Fruit fly (Drosophila melanogaster): ENCODE measurements around the gene Him.

The Him gene

DNA sequence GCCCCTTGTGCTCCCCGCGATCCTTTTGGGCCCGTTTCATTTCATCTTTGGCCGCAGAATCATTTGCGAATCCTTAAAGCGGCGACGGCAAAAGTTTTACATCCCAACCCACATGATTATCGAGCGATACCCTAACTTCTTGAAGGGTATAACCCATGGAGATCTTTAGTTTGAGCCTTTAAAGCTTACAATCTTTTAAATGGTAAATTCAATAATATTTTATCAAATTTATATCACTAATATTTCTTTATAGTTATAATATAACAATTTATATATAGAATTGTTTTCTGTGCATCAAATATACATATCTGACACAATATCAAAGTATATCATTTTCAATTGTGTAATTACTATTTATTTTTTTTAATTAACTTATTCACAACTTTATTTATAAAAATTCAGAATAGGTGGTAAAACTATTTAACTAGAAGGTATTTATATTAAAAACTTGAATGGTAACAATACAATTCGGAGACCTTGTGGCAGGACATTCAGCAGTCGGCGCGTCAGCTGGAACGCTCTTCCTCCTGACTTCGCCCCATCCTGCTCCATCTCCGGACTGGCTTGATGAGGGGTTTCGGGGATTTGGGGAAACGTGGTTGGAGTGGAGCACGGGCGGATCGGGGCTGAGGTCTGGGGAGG is 47.1 kb downstream of the Him start (continued):
- TF ChIP-seq cyc (GFP tag; optimal IDR thresholded peaks at IDR 0.05) (peak; percentile 69), CG6808 (GFP tag; optimal IDR thresholded peaks at IDR 0.05) (peak; percentile 71), OdsH (GFP tag; optimal IDR thresholded peaks at IDR 0.05) (peak; percentile 51), CG10669 (GFP tag; optimal IDR thresholded peaks at IDR 0.05) (peak; percentile 56), salr (GFP tag; optimal IDR thresholded peaks at IDR 0.05) (peak in 1 of 2 experiments; percentile 26), Sox15 (GFP tag; optimal IDR thresholded peaks at IDR 0.05) (peak; percentile 68), CG16779 (tag; optimal IDR thresholded peaks at IDR 0.05) (no peak), Eip75B (GFP tag; optimal IDR thresholded peaks at IDR 0.05) (no peak)

- TF ChIP-seq Sox15 (GFP tag; optimal IDR thresholded peaks at IDR 0.05) (no peak), CG8319 (GFP tag; optimal IDR thresholded peaks at IDR 0.05) (no peak)
Measured at dm6 chrX:18259417-18259816, 50.2 kb downstream of the Him start, which contains the start of gene CG15059. TSS of gene CG15059 (minus strand) at chrX:18259517.

DNA sequence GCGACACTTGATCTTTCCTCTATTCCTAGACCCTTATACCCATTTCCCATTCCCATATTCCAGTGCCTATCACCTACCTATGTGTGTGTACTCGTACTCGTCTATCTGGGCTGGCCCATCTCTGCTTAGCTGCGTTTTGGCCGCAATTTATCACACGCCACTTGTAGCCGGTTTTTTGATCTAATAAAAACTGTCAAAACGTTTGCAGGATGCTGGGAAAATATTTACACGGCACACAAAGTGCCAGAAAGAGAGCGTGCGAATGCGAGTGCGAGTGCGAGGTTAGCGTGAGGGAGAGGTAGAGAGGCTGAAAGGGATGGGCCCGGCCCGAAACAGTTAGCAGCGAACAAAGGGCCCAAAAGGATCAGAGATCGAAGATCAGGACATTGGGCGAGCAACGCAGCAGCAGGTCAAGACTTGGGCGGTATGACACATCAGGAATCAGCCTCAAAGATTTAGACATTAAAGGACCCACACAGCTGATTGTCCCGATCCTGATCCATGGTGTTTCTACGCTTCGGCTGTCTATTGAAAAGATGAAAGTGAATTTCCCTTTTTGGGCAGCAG is 50.8 kb downstream of the Him start:
- TF ChIP-seq CG6163 (GFP tag; IDR thresholded peaks at IDR 0.05) (no peak), topi (GFP tag; optimal IDR thresholded peaks at IDR 0.05) (no peak), Lpt (GFP tag; optimal IDR thresholded peaks at IDR 0.05) (no peak), Eip78C (GFP tag) (no peak)

Data from whole organism, prepupa.